Fruit fly (Drosophila melanogaster): ENCODE measurements around the gene Oatp30B.

DNA sequence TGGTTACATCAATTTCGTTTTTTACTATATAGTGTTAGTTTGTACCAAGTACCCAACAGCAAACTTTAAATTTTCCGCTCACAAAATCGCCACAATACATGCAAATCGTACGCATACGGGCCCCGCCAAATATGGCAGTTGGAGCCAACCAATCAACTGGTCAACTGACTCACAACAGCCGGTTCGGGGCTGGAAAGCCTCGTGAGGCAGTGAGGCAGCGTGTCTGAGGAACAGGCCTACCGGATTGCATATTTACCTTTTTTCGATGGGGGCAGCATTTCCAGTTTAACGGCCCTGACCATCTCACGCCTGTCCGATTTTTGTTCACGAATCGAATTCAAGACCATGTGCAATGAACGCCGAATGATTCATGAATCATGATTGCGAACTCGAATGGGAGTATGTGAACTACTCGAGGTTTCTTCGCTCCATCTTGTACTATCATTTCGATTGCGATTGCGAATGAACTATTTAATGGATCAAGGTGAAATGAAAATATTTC, 14.4 kb upstream of the Oatp30B start:
- no peak for TF ChIP-seq Mnt (GFP tag; optimal IDR thresholded peaks at IDR 0.05)
- TF ChIP-seq cnc (optimal IDR thresholded peaks at IDR 0.05), result no peak
- TF ChIP-seq cic (GFP tag; optimal IDR thresholded peaks at IDR 0.05), result no peak
- no peak for TF ChIP-seq CG7101 (tag; optimal IDR thresholded peaks at IDR 0.05)
- peak; percentile 50 for TF ChIP-seq tj (GFP tag; optimal IDR thresholded peaks at IDR 0.05)
